Worm (Caenorhabditis elegans): ENCODE data around the gene ugt-5.

DNA sequence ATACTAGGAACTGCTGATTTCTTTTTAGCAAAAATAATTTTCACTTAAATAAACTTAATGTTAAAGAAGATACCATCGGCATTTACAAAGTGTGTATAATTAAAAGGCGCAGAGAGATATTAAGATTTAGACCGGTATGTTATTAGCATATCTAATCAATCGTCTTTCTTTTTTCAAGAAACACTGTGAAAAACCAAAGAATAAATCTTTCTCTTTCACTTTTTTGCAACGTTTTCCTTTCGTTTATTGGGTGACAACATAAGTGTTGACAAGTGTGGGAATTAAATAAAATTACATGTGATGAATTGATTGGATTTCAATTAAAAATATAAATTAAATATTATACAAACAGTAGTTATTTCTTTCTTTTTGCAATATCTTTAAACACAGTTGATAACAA is 40.4 kb downstream of the ugt-5 start, which contains the start of gene C15C8.8:
- TF ChIP-seq mep-1 (tag; optimal IDR thresholded peaks at IDR 0.05) (no peak), vab-7 (GFP tag; IDR thresholded peaks at IDR 0.05) (no peak), ZK546.5 (tag; optimal IDR thresholded peaks at IDR 0.05) (no peak), F26F4.8 (GFP tag; conservative IDR thresholded peaks at IDR 0.05) (no peak), ces-1 (GFP tag; optimal IDR thresholded peaks at IDR 0.05) (no peak), nhr-6 (tag; optimal IDR thresholded peaks at IDR 0.05) (no peak), ceh-32 (tag; optimal IDR thresholded peaks at IDR 0.05; ENCODE audit: poor library complexity) (no peak), nhr-237 (tag; optimal IDR thresholded peaks at IDR 0.05) (no peak), ceh-82 (tag; optimal IDR thresholded peaks at IDR 0.05) (no peak), nhr-28 (tag; optimal IDR thresholded peaks at IDR 0.05) (no peak), fos-1 (tag; optimal IDR thresholded peaks at IDR 0.05) (no peak), zip-11 (GFP tag; IDR thresholded peaks at IDR 0.05) (no peak), Y48G9A.11 (GFP tag; IDR thresholded peaks at IDR 0.05) (no peak), mdt-29 (GFP tag; IDR thresholded peaks at IDR 0.05) (no peak)
